Fruit fly (Drosophila melanogaster) whole organism, embryonic: ENCODE measurements around the gene CG34176.
A peak's percentile ranks its signal among the peaks of the same experiment; 100 is the strongest.

Experiments used
- C15 ChIP-seq: fragments of 200-800 bp; sonication (Bioruptor generic); IDR thresholded peaks from 3 replicates; pipeline ENCODE4 v1.3.6; 2022; ENCODE audit warnings: missing biosample characterization, missing genetic modification characterization
- CG10431 ChIP-seq: fragments of 200-800 bp; sonication (Bioruptor generic); optimal IDR thresholded peaks from 3 replicates; lab custom pipeline; 2018; ENCODE audit warnings: missing biosample characterization, mild to moderate bottlenecking, missing genetic modification characterization
- CG12155 ChIP-seq: fragments of 200-800 bp; sonication (Bioruptor generic); optimal IDR thresholded peaks from 3 replicates; lab custom pipeline; 2016; ENCODE audit warnings: missing biosample characterization, missing genetic modification characterization
- CG13296 ChIP-seq: fragments of 200-800 bp; sonication (Bioruptor generic); optimal IDR thresholded peaks from 3 replicates; lab custom pipeline; 2018; ENCODE audit warnings: missing biosample characterization, mild to moderate bottlenecking, missing genetic modification characterization
- CG13894 ChIP-seq: fragments of 200-800 bp; sonication (Bioruptor generic); optimal IDR thresholded peaks from 3 replicates; lab custom pipeline; 2018; ENCODE audit warnings: missing biosample characterization, mild to moderate bottlenecking, missing genetic modification characterization, moderate library complexity
- CG14050 ChIP-seq: fragments of 200-800 bp; sonication (Bioruptor generic); IDR thresholded peaks from 3 replicates; pipeline ENCODE4 v1.3.6; 2022; ENCODE audit warnings: missing biosample characterization, missing genetic modification characterization
- CG1603 ChIP-seq: fragments of 200-800 bp; sonication (Bioruptor generic); optimal IDR thresholded peaks from 2 replicates; lab custom pipeline; 2019; ENCODE audit warnings: missing biosample characterization, mild to moderate bottlenecking, missing genetic modification characterization, moderate library complexity
- CG17568 ChIP-seq: fragments of 200-800 bp; sonication (Bioruptor generic); optimal IDR thresholded peaks from 2 replicates; lab custom pipeline; 2018; ENCODE audit warnings: missing biosample characterization, mild to moderate bottlenecking, missing genetic modification characterization, moderate library complexity
- CG18619 ChIP-seq: fragments of 200-800 bp; sonication (Bioruptor generic); optimal IDR thresholded peaks from 3 replicates; lab custom pipeline; 2017; ENCODE audit warnings: missing biosample characterization, mild to moderate bottlenecking, missing genetic modification characterization
- CG2116 ChIP-seq: fragments of 200-800 bp; sonication (Bioruptor generic); optimal IDR thresholded peaks from 3 replicates; lab custom pipeline; 2018; ENCODE audit warnings: missing biosample characterization, mild to moderate bottlenecking, missing genetic modification characterization
- CG2199 ChIP-seq: fragments of 200-800 bp; sonication (Bioruptor generic); IDR thresholded peaks from 3 replicates; pipeline ENCODE4 v1.3.6; 2022; ENCODE audit warnings: missing biosample characterization, missing genetic modification characterization
- CG31365 ChIP-seq: fragments of 200-800 bp; sonication (Bioruptor generic); optimal IDR thresholded peaks from 2 replicates; lab custom pipeline; 2018; ENCODE audit warnings: missing biosample characterization, mild to moderate bottlenecking, missing genetic modification characterization
- CG6272 ChIP-seq: fragments of 200-800 bp; sonication (Bioruptor generic); IDR thresholded peaks from 2 replicates; pipeline ENCODE4 v1.3.6; 2022; ENCODE audit warnings: missing biosample characterization, missing genetic modification characterization
- CG6765 ChIP-seq: fragments of 200-800 bp; sonication (Bioruptor generic); optimal IDR thresholded peaks from 3 replicates; lab custom pipeline; 2017; ENCODE audit warnings: missing biosample characterization, mild to moderate bottlenecking, missing genetic modification characterization
- CG7357 ChIP-seq: fragments of 200-800 bp; sonication (Bioruptor generic); IDR thresholded peaks from 3 replicates; pipeline ENCODE4 v1.3.6; 2022; ENCODE audit warnings: missing biosample characterization, missing genetic modification characterization
- CG7963 ChIP-seq: fragments of 200-800 bp; sonication (Bioruptor generic); IDR thresholded peaks from 3 replicates; pipeline ENCODE4 v1.3.6; 2022; ENCODE audit warnings: missing biosample characterization, missing genetic modification characterization; ENCODE audit not compliant: partially characterized antibody
- CG8478 ChIP-seq: fragments of >200 bp; optimal IDR thresholded peaks from 2 replicates; lab custom pipeline; 2018
- CG9215 ChIP-seq: fragments of 200-800 bp; sonication (Bioruptor generic); IDR thresholded peaks from 2 replicates; pipeline ENCODE4 v1.3.6; 2022; ENCODE audit warnings: missing biosample characterization, missing genetic modification characterization
- CkIIα-i1 ChIP-seq: fragments of 200-800 bp; sonication (Bioruptor generic); IDR thresholded peaks from 2 replicates; pipeline ENCODE4 v1.3.6; 2022; ENCODE audit warnings: missing biosample characterization, missing genetic modification characterization
- Dll ChIP-seq: fragments of 200-800 bp; sonication (Bioruptor generic); IDR thresholded peaks from 4 replicates; pipeline ENCODE4 v1.3.6; 2022; ENCODE audit warnings: missing biosample characterization, missing genetic modification characterization; ENCODE audit not compliant: partially characterized antibody
- E2f2 ChIP-seq: fragments of 200-800 bp; sonication (Bioruptor generic); IDR thresholded peaks from 2 replicates; pipeline ENCODE4 v1.3.6; 2022; ENCODE audit warnings: missing biosample characterization, missing genetic modification characterization
- Hmx ChIP-seq: fragments of 200-800 bp; sonication (Bioruptor generic); optimal IDR thresholded peaks from 2 replicates; lab custom pipeline; 2016; ENCODE audit warnings: missing biosample characterization, missing genetic modification characterization
- Kr ChIP-seq: fragments of 200-800 bp; sonication (Bioruptor generic); optimal IDR thresholded peaks from 2 replicates; lab custom pipeline; 2017; ENCODE audit warnings: missing biosample characterization, mild to moderate bottlenecking, missing genetic modification characterization
- Mrtf ChIP-seq: fragments of 200-800 bp; sonication (Bioruptor generic); IDR thresholded peaks from 3 replicates; pipeline ENCODE4 v1.3.6; 2022; ENCODE audit warnings: missing biosample characterization, missing genetic modification characterization
- NK7.1 ChIP-seq: fragments of 200-800 bp; sonication (Bioruptor generic); optimal IDR thresholded peaks from 3 replicates; lab custom pipeline; 2016; ENCODE audit warnings: missing biosample characterization, missing genetic modification characterization
- Nf-YA ChIP-seq: fragments of 200-800 bp; sonication (Bioruptor generic); IDR thresholded peaks from 2 replicates; pipeline ENCODE4 v1.3.6; 2022; ENCODE audit warnings: missing biosample characterization, missing genetic modification characterization
- Nf-YC ChIP-seq: fragments of 200-800 bp; optimal IDR thresholded peaks from 3 replicates; lab custom pipeline; 2019; ENCODE audit warnings: missing biosample characterization, mild to moderate bottlenecking, missing genetic modification characterization, moderate library complexity
- Oaz ChIP-seq: fragments of 200-800 bp; sonication (Bioruptor generic); IDR thresholded peaks from 2 replicates; pipeline ENCODE4 v1.3.6; 2022; ENCODE audit warnings: missing biosample characterization, missing genetic modification characterization
- Opbp ChIP-seq: fragments of 200-800 bp; sonication (Bioruptor generic); IDR thresholded peaks from 3 replicates; pipeline ENCODE4 v1.3.6; 2022; ENCODE audit warnings: missing biosample characterization, missing genetic modification characterization; ENCODE audit not compliant: partially characterized antibody
- Side ChIP-seq: fragments of 200-800 bp; sonication (Bioruptor generic); optimal IDR thresholded peaks from 2 replicates; lab custom pipeline; 2016; ENCODE audit warnings: missing biosample characterization, missing genetic modification characterization
- Usf ChIP-seq: fragments of 200-800 bp; sonication (Bioruptor generic); optimal IDR thresholded peaks from 2 replicates; lab custom pipeline; 2017; ENCODE audit warnings: missing genotype, missing biosample characterization, missing genetic modification characterization
- Vsx1 ChIP-seq: fragments of 200-800 bp; sonication (Bioruptor generic); optimal IDR thresholded peaks from 2 replicates; lab custom pipeline; 2017; ENCODE audit warnings: missing biosample characterization, mild to moderate bottlenecking, missing genetic modification characterization, missing genetic modification reagents
- bigmax ChIP-seq: fragments of 200-800 bp; sonication (Bioruptor generic); optimal IDR thresholded peaks from 2 replicates; lab custom pipeline; 2018; ENCODE audit warnings: missing biosample characterization, mild to moderate bottlenecking, missing genetic modification characterization
- br ChIP-seq: fragments of >200 bp; optimal IDR thresholded peaks from 2 replicates; lab custom pipeline; 2017
- chm ChIP-seq: fragments of 200-800 bp; sonication (Bioruptor generic); IDR thresholded peaks from 2 replicates; pipeline ENCODE4 v1.3.6; 2022; ENCODE audit warnings: missing biosample characterization, missing genetic modification characterization
- ci ChIP-seq: fragments of 200-800 bp; sonication (Bioruptor generic); IDR thresholded peaks from 3 replicates; pipeline ENCODE4 v1.3.6; 2022; ENCODE audit warnings: missing biosample characterization, missing genetic modification characterization
- crol ChIP-seq: fragments of 200-800 bp; sonication (Bioruptor generic); IDR thresholded peaks from 2 replicates; pipeline ENCODE4 v1.3.6; 2022; ENCODE audit warnings: missing biosample characterization, missing genetic modification characterization
- ems ChIP-seq: fragments of 200-800 bp; sonication (Bioruptor generic); optimal IDR thresholded peaks from 3 replicates; lab custom pipeline; 2016; ENCODE audit warnings: missing biosample characterization, missing genetic modification characterization
- esg ChIP-seq: fragments of 200-800 bp; sonication (Bioruptor generic); conservative IDR thresholded peaks from 2 replicates; pipeline ENCODE4 v1.3.6; 2022; ENCODE audit warnings: missing biosample characterization, missing genetic modification characterization
- gem ChIP-seq: fragments of 200-800 bp; sonication (Bioruptor generic); optimal IDR thresholded peaks from 2 replicates; lab custom pipeline; 2019; ENCODE audit warnings: missing biosample characterization, mild to moderate bottlenecking, missing genetic modification characterization, moderate library complexity
- grau ChIP-seq: fragments of 200-800 bp; optimal IDR thresholded peaks from 3 replicates; lab custom pipeline; 2019; ENCODE audit warnings: missing biosample characterization, mild to moderate bottlenecking, missing genetic modification characterization, moderate library complexity
- gsb-n ChIP-seq: fragments of 200-800 bp; sonication (Bioruptor generic); optimal IDR thresholded peaks from 3 replicates; lab custom pipeline; 2018; ENCODE audit warnings: missing biosample characterization, mild to moderate bottlenecking, missing genetic modification characterization
- kni ChIP-seq: fragments of 200-800 bp; sonication (Bioruptor generic); optimal IDR thresholded peaks from 3 replicates; lab custom pipeline; 2017; ENCODE audit warnings: mild to moderate bottlenecking, missing biosample characterization, missing genetic modification reagents, missing genetic modification characterization
- lmd ChIP-seq: fragments of 200-800 bp; sonication (Bioruptor generic); IDR thresholded peaks from 2 replicates; pipeline ENCODE4 v1.3.6; 2022; ENCODE audit warnings: missing biosample characterization, missing genetic modification characterization
- nerfin-1 ChIP-seq: fragments of 200-800 bp; sonication (Bioruptor generic); optimal IDR thresholded peaks from 3 replicates; lab custom pipeline; 2019; ENCODE audit warnings: missing biosample characterization, mild to moderate bottlenecking, missing genetic modification characterization, moderate library complexity
- oc ChIP-seq: fragments of 200-800 bp; sonication (Bioruptor generic); optimal IDR thresholded peaks from 2 replicates; lab custom pipeline; 2018; ENCODE audit warnings: missing biosample characterization, mild to moderate bottlenecking, missing genetic modification characterization, moderate library complexity
- pros ChIP-seq: fragments of 200-800 bp; sonication (Bioruptor generic); optimal IDR thresholded peaks from 3 replicates; lab custom pipeline; 2019; ENCODE audit warnings: missing biosample characterization, mild to moderate bottlenecking, missing genetic modification characterization, moderate library complexity
- run ChIP-seq: fragments of 200-800 bp; sonication (Bioruptor generic); optimal IDR thresholded peaks from 3 replicates; lab custom pipeline; 2018; ENCODE audit warnings: missing biosample characterization, mild to moderate bottlenecking, missing genetic modification characterization
- sd ChIP-seq: fragments of 200-800 bp; sonication (Bioruptor generic); optimal IDR thresholded peaks from 3 replicates; lab custom pipeline; 2018; ENCODE audit warnings: missing biosample characterization, mild to moderate bottlenecking, missing genetic modification characterization, moderate library complexity
- sisA ChIP-seq: fragments of 200-800 bp; sonication (Bioruptor generic); IDR thresholded peaks from 2 replicates; pipeline ENCODE4 v1.3.6; 2022; ENCODE audit warnings: missing biosample characterization, missing genetic modification characterization
- sna ChIP-seq: fragments of 200-800 bp; sonication (Bioruptor generic); IDR thresholded peaks from 2 replicates; pipeline ENCODE4 v1.3.6; 2022; ENCODE audit warnings: missing biosample characterization, missing genetic modification characterization; ENCODE audit not compliant: partially characterized antibody
- trh ChIP-seq: fragments of 200-800 bp; sonication (Bioruptor generic); optimal IDR thresholded peaks from 2 replicates; lab custom pipeline; 2016; ENCODE audit warnings: missing biosample characterization, missing genetic modification characterization

The CG34176 gene

DNA sequence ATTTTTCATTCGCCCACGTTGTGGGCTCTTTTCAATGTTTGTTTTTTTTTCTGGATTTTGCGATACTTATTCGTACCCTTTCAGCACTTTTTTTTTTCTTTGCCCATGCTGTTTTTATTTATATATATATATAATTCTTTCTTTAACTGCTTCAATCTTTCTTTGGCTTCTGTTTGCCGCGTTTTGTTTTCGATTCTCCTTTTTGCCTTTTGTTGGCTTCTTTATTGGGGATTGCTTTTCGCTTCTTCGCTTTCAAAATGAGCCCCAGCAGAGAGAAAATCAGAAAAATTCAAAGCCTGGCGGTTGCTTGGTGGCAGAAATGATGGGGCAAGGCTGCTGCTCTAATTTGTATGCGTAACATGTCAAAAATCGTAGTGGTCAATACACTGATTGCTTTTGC lies 33.1 kb downstream of the CG34176 start:
- TF ChIP-seq Vsx1 (GFP tag; lab: Kevin White, UChicago): no peak
- 0 out of 3 replicates have a peak, but pooled peaks have one; percentile 22 for TF ChIP-seq Opbp (GFP tag; lab: Robert Waterston, UW)

- TF ChIP-seq Kr (GFP tag; lab: Kevin White, UChicago) (peak; percentile 75), Usf (no peak), CG13894 (tag; lab: Kevin White, UChicago) (no peak), crol (GFP tag; lab: Robert Waterston, UW) (peak; percentile 68), Dll (GFP tag; lab: Robert Waterston, UW) (no peak), CG13296 (no peak), CG18619 (no peak), gsb-n (tag; lab: Kevin White, UChicago) (peak; percentile 53), Mrtf (GFP tag; lab: Robert Waterston, UW) (no peak), CG6765 (no peak), Nf-YA (GFP tag; lab: Robert Waterston, UW) (no peak), Hmx (no peak), chm (GFP tag; lab: Robert Waterston, UW) (no peak), CG2199 (0 out of 3 replicates have a peak, but pooled peaks have one; percentile 17), oc (tag; lab: Kevin White, UChicago) (peak; percentile 33), CG14050 (GFP tag; lab: Robert Waterston, UW) (no peak), ci (GFP tag; lab: Robert Waterston, UW) (no peak), esg (GFP tag; lab: Robert Waterston, UW) (no peak), kni (GFP tag; lab: Kevin White, UChicago) (peak; percentile 30), sd (peak; percentile 13), E2f2 (GFP tag; lab: Robert Waterston, UW) (no peak), CG2116 (GFP tag; lab: Kevin White, UChicago) (no peak), CG12155 (GFP tag; lab: Kevin White, UChicago) (no peak), CkIIα-i1 (GFP tag; lab: Robert Waterston, UW) (no peak), NK7.1 (GFP tag; lab: Kevin White, UChicago) (no peak), CG9215 (no peak), CG10431 (no peak), sna (GFP tag; lab: Robert Waterston, UW) (no peak), Side (no peak), nerfin-1 (tag; lab: Kevin White, UChicago) (peak; percentile 21), CG17568 (GFP tag; lab: Kevin White, UChicago) (no peak), run (peak; percentile 4), C15 (no peak), Nf-YC (tag; lab: Kevin White, UChicago) (no peak), trh (no peak), pros (peak; percentile 97), Oaz (no peak), br (lab: Kevin White, UChicago) (no peak)
These were observed 34.3 kb downstream of the CG34176 start for dm6 chr2L:4038073-4038699.

- no peak for TF ChIP-seq lmd (GFP tag; lab: Robert Waterston, UW)
- no peak for TF ChIP-seq CG6272
- no peak for TF ChIP-seq sisA (GFP tag; lab: Robert Waterston, UW)
- TF ChIP-seq CG31365 (tag; lab: Kevin White, UChicago): no peak
- no peak for TF ChIP-seq CG7357 (GFP tag; lab: Robert Waterston, UW)
- TF ChIP-seq CG8478 (lab: Kevin White, UChicago): no peak
- peak; percentile 54 for TF ChIP-seq grau
- TF ChIP-seq gem (tag; lab: Kevin White, UChicago): peak; percentile 48
- TF ChIP-seq ems (GFP tag; lab: Kevin White, UChicago): peak; percentile 20
- TF ChIP-seq bigmax (GFP tag; lab: Kevin White, UChicago): no peak
- peak; percentile 4 for TF ChIP-seq CG1603
- no peak for TF ChIP-seq CG7963
These were observed 39.2 kb downstream of the CG34176 start for dm6 chr2L:4043052-4043451.
